Worm (Caenorhabditis elegans): Measurements from ENCODE around the gene fbxb-47.

DNA sequence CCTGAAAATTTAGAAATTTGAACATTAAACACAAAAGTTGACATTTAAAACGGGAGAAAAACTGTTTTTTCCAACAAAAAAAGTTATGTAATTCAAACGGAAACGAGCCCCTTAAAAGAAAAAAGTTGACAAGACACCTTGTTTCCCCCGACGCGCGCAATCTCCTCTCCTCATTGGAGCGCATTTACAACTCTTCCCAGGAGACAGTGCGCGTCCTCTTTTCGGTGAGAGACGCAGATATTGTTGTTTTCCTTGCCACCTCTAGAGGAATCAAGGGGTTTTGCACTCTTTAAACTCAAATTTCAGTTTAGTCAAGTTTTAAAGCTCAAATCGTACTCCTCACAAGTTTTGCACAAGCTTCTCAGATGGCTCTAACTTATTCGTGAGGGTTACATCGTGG lies 7.4 kb downstream of the fbxb-47 start, which contains the start of gene F58E1.13:
- no peak for TF ChIP-seq nhr-237 (tag; optimal IDR thresholded peaks at IDR 0.05)
- TF ChIP-seq nhr-76 (tag; optimal IDR thresholded peaks at IDR 0.05): no peak
- no peak for TF ChIP-seq nhr-12 (tag; optimal IDR thresholded peaks at IDR 0.05)
